Fruit fly (Drosophila melanogaster): Measurements from ENCODE around the gene CG9512.
A peak's percentile ranks its signal among the peaks of the same experiment; 100 is the strongest.

Gene CG9512

dm6 chrX:14953896-14954295 lies 48.5 kb upstream of the CG9512 start (continued):
- TF ChIP-seq Dek (tag; optimal IDR thresholded peaks at IDR 0.05), result peak; percentile 45
- no peak for TF ChIP-seq CG7357 (GFP tag; IDR thresholded peaks at IDR 0.05)
- TF ChIP-seq CG15269 (tag; optimal IDR thresholded peaks at IDR 0.05), result peak; percentile 5
- TF ChIP-seq tin (GFP tag; optimal IDR thresholded peaks at IDR 0.05), result peak; percentile 21
- TF ChIP-seq Dfd (GFP tag; optimal IDR thresholded peaks at IDR 0.05), result no peak
- TF ChIP-seq nmo (GFP tag; optimal IDR thresholded peaks at IDR 0.05), result peak; percentile 37
- peak; percentile 39 for TF ChIP-seq stwl (tag; optimal IDR thresholded peaks at IDR 0.05)
- TF ChIP-seq unc-4 (GFP tag; IDR thresholded peaks at IDR 0.05; ENCODE audit: partially characterized antibody), result no peak
- no peak for TF ChIP-seq CG30020 (tag; optimal IDR thresholded peaks at IDR 0.05)
- no peak for TF ChIP-seq D19A (tag; optimal IDR thresholded peaks at IDR 0.05)
- TF ChIP-seq Eip74EF (GFP tag; optimal IDR thresholded peaks at IDR 0.05), result no peak
- TF ChIP-seq CG4360 (GFP tag; IDR thresholded peaks at IDR 0.05), result no peak
- peak; percentile 40; the same call in 1 of the 2 replicates for TF ChIP-seq CG3847 (GFP tag; IDR thresholded peaks at IDR 0.05)
- TF ChIP-seq slbo (GFP tag; IDR thresholded peaks at IDR 0.05), result peak; percentile 47; the same call in 1 of the 2 replicates
- peak; percentile 70; the same call in 1 of the 3 replicates for TF ChIP-seq CG11456 (GFP tag; IDR thresholded peaks at IDR 0.05)
- peak; percentile 50; the same call in 2 of the 3 replicates for TF ChIP-seq ci (GFP tag; IDR thresholded peaks at IDR 0.05)
- peak; percentile 6 for TF ChIP-seq CG17912 (GFP tag; optimal IDR thresholded peaks at IDR 0.05)
- peak; percentile 30; the same call in 1 of the 3 replicates for TF ChIP-seq jigr1 (GFP tag; IDR thresholded peaks at IDR 0.05)
- TF ChIP-seq CG33213 (GFP tag; optimal IDR thresholded peaks at IDR 0.05), result peak; percentile 19
- peak; percentile 41 for TF ChIP-seq Abd-B (GFP tag; optimal IDR thresholded peaks at IDR 0.05)
- TF ChIP-seq CG9215 (GFP tag; IDR thresholded peaks at IDR 0.05), result no peak
- TF ChIP-seq CG17829 (tag; optimal IDR thresholded peaks at IDR 0.05), result peak; percentile 13

dm6 chrX:14952845-14953720 lies 47.7 kb upstream of the CG9512 start, which contains the start of gene pdgy:
Gene pdgy, minus strand, starts transcription at chrX:14953532.
- TF ChIP-seq CG10431 (GFP tag; optimal IDR thresholded peaks at IDR 0.05), result peak; percentile 40
- TF ChIP-seq CG14050 (GFP tag; IDR thresholded peaks at IDR 0.05), result no peak
- no peak for TF ChIP-seq NFAT (GFP tag; IDR thresholded peaks at IDR 0.05)
- TF ChIP-seq CG2678 (tag; optimal IDR thresholded peaks at IDR 0.05), result no peak
- no peak for TF ChIP-seq CG4404 (GFP tag; IDR thresholded peaks at IDR 0.05)
- TF ChIP-seq bigmax (GFP tag; optimal IDR thresholded peaks at IDR 0.05), result no peak
- no peak for TF ChIP-seq CG6854 (GFP tag; optimal IDR thresholded peaks at IDR 0.05)
- peak; percentile 24 for TF ChIP-seq CG5180 (GFP tag; optimal IDR thresholded peaks at IDR 0.05)
- TF ChIP-seq CG13424 (tag; optimal IDR thresholded peaks at IDR 0.05), result no peak
- TF ChIP-seq wek (GFP tag; optimal IDR thresholded peaks at IDR 0.05), result no peak
- peak in 1 of 2 experiments; percentile 55 for TF ChIP-seq Hr78 (GFP tag; optimal IDR thresholded peaks at IDR 0.05)
- TF ChIP-seq CG1603 (tag; optimal IDR thresholded peaks at IDR 0.05), result no peak
- TF ChIP-seq Xrp1 (GFP tag; IDR thresholded peaks at IDR 0.05), result 0 out of 2 replicates have a peak, but pooled peaks have one; percentile 9
- no peak for TF ChIP-seq nerfin-2 (GFP tag; IDR thresholded peaks at IDR 0.05; ENCODE audit: partially characterized antibody)
- TF ChIP-seq Atf-2 (GFP tag; optimal IDR thresholded peaks at IDR 0.05), result no peak
- TF ChIP-seq Hr3 (GFP tag; optimal IDR thresholded peaks at IDR 0.05), result no peak
- TF ChIP-seq CkIIα-i1 (GFP tag; IDR thresholded peaks at IDR 0.05), result no peak
- no peak for TF ChIP-seq CG10979 (tag; optimal IDR thresholded peaks at IDR 0.05)
- no peak for TF ChIP-seq D19B (GFP tag; optimal IDR thresholded peaks at IDR 0.05)
- TF ChIP-seq CG12769 (tag; optimal IDR thresholded peaks at IDR 0.05), result peak; percentile 33
- TF ChIP-seq CG31224 (GFP tag; IDR thresholded peaks at IDR 0.05), result no peak
- TF ChIP-seq CG7928 (GFP tag; optimal IDR thresholded peaks at IDR 0.05), result no peak
- TF ChIP-seq oc (tag; optimal IDR thresholded peaks at IDR 0.05), result peak; percentile 76
- no peak for TF ChIP-seq croc (GFP tag; conservative IDR thresholded peaks at IDR 0.05)
- TF ChIP-seq kah (GFP tag; optimal IDR thresholded peaks at IDR 0.05), result peak; percentile 25
- peak; percentile 95 for TF ChIP-seq pros (GFP tag; optimal IDR thresholded peaks at IDR 0.05)
